Fruit fly (Drosophila melanogaster) whole organism, prepupa: ENCODE measurements around the gene Hipk.

Source experiments
- Blimp-1 ChIP-seq: fragments of 200-800 bp; sonication (Bioruptor generic); optimal IDR thresholded peaks from 3 replicates; lab custom pipeline; 2017; ENCODE audit warnings: missing biosample characterization, missing genetic modification characterization, mild to moderate bottlenecking, moderate library complexity, missing genetic modification reagents
- CG10631 ChIP-seq: fragments of 200-800 bp; sonication (Bioruptor generic); optimal IDR thresholded peaks from 2 replicates; lab custom pipeline; 2016; ENCODE audit warnings: missing biosample characterization, missing genetic modification characterization
- CG11294 ChIP-seq: fragments of 200-800 bp; sonication (Bioruptor generic); IDR thresholded peaks from 2 replicates; pipeline ENCODE4 v1.3.6; 2022; ENCODE audit warnings: missing biosample characterization, missing genetic modification characterization
- CG11762 ChIP-seq: fragments of 200-800 bp; sonication (Bioruptor generic); optimal IDR thresholded peaks from 3 replicates; lab custom pipeline; 2016; ENCODE audit warnings: missing biosample characterization, missing genetic modification characterization; ENCODE audit not compliant: insufficient read depth
- CG11902 ChIP-seq: fragments of 200-800 bp; sonication (Bioruptor generic); optimal IDR thresholded peaks from 3 replicates; lab custom pipeline; 2016; ENCODE audit warnings: missing biosample characterization, missing genetic modification characterization
- CG15336 ChIP-seq: fragments of 200-800 bp; sonication (Bioruptor generic); IDR thresholded peaks from 2 replicates; pipeline ENCODE4 v1.3.6; 2022; ENCODE audit warnings: missing biosample characterization, missing genetic modification characterization
- CG1621 ChIP-seq: fragments of 200-800 bp; sonication (Bioruptor generic); optimal IDR thresholded peaks from 3 replicates; lab custom pipeline; 2018; ENCODE audit warnings: missing biosample characterization, mild to moderate bottlenecking, missing genetic modification characterization
- CG3032 ChIP-seq: fragments of 200-800 bp; optimal IDR thresholded peaks from 2 replicates; lab custom pipeline; 2019; ENCODE audit warnings: missing biosample characterization, mild to moderate bottlenecking, missing genetic modification characterization, moderate library complexity
- CG31627 ChIP-seq: fragments of 200-800 bp; sonication (Bioruptor generic); optimal IDR thresholded peaks from 3 replicates; lab custom pipeline; 2016; ENCODE audit warnings: missing biosample characterization, missing genetic modification characterization
- CG34406 ChIP-seq: fragments of 200-800 bp; sonication (Bioruptor generic); optimal IDR thresholded peaks from 3 replicates; lab custom pipeline; 2016; ENCODE audit warnings: missing biosample characterization, missing genetic modification characterization
- CG3919 ChIP-seq: fragments of 200-800 bp; sonication (Bioruptor generic); optimal IDR thresholded peaks from 3 replicates; lab custom pipeline; 2016; ENCODE audit warnings: missing biosample characterization, missing genetic modification characterization
- CG6163 ChIP-seq: fragments of 200-800 bp; sonication (Bioruptor generic); IDR thresholded peaks from 3 replicates; pipeline ENCODE4 v1.3.6; 2022; ENCODE audit warnings: missing biosample characterization, missing genetic modification characterization
- CG6792 ChIP-seq: fragments of 200-800 bp; sonication (Bioruptor generic); optimal IDR thresholded peaks from 3 replicates; lab custom pipeline; 2016; ENCODE audit warnings: missing biosample characterization, missing genetic modification characterization
- CG6808 ChIP-seq: fragments of 200-800 bp; sonication (Bioruptor generic); optimal IDR thresholded peaks from 3 replicates; lab custom pipeline; 2017; ENCODE audit warnings: missing biosample characterization, missing genetic modification characterization, mild to moderate bottlenecking, moderate library complexity, missing genetic modification reagents
- CG8119 ChIP-seq: fragments of 200-800 bp; sonication (Bioruptor generic); IDR thresholded peaks from 3 replicates; pipeline ENCODE4 v1.3.6; 2022; ENCODE audit warnings: missing biosample characterization, missing genetic modification characterization
- CG8319 ChIP-seq: fragments of 200-800 bp; sonication (Bioruptor generic); optimal IDR thresholded peaks from 3 replicates; lab custom pipeline; 2016; ENCODE audit warnings: missing biosample characterization, missing genetic modification characterization
- CG9139 ChIP-seq: fragments of 200-800 bp; sonication (Bioruptor generic); optimal IDR thresholded peaks from 3 replicates; lab custom pipeline; 2017; ENCODE audit warnings: missing biosample characterization, mild to moderate bottlenecking, missing genetic modification characterization
- Eip75B ChIP-seq: fragments of 200-800 bp; sonication (Bioruptor generic); optimal IDR thresholded peaks from 3 replicates; lab custom pipeline; 2016; ENCODE audit warnings: missing biosample characterization, missing genetic modification characterization
- Eip78C ChIP-seq: fragments of 200-800 bp; sonication (Bioruptor generic); peaks from one replicate; lab custom pipeline; 2016; ENCODE audit warnings: missing biosample characterization, missing genetic modification characterization
- Eip93F ChIP-seq: fragments of 200-800 bp; sonication (Bioruptor generic); optimal IDR thresholded peaks from 2 replicates; lab custom pipeline; 2016; ENCODE audit warnings: missing biosample characterization, mild to moderate bottlenecking, missing genetic modification characterization
- Ets21C ChIP-seq: fragments of 200-800 bp; sonication (Bioruptor generic); optimal IDR thresholded peaks from 3 replicates; lab custom pipeline; 2016; ENCODE audit warnings: missing biosample characterization, missing genetic modification characterization
- Ets96B ChIP-seq: fragments of 200-800 bp; optimal IDR thresholded peaks from 2 replicates; lab custom pipeline; 2019; ENCODE audit warnings: missing biosample characterization, mild to moderate bottlenecking, missing genetic modification characterization, moderate library complexity
- Hr39 ChIP-seq: fragments of 200-800 bp; sonication (Bioruptor generic); optimal IDR thresholded peaks from 2 replicates; lab custom pipeline; 2016; ENCODE audit warnings: missing biosample characterization, missing genetic modification characterization
- Hr4 ChIP-seq: fragments of 200-800 bp; sonication (Bioruptor generic); optimal IDR thresholded peaks from 3 replicates; lab custom pipeline; 2016; ENCODE audit warnings: missing biosample characterization, missing genetic modification characterization
- Lpt ChIP-seq: fragments of 200-800 bp; sonication (Bioruptor generic); optimal IDR thresholded peaks from 3 replicates; lab custom pipeline; 2016; ENCODE audit warnings: missing biosample characterization, missing genetic modification characterization
- Met ChIP-seq: fragments of 200-800 bp; sonication (Bioruptor generic); optimal IDR thresholded peaks from 3 replicates; lab custom pipeline; 2016; ENCODE audit warnings: missing biosample characterization, missing genetic modification characterization
- Smox ChIP-seq: fragments of 200-800 bp; sonication (Bioruptor generic); optimal IDR thresholded peaks from 3 replicates; lab custom pipeline; 2016; ENCODE audit warnings: missing biosample characterization, missing genetic modification characterization
- Sox102F ChIP-seq: fragments of 200-800 bp; sonication (Bioruptor generic); optimal IDR thresholded peaks from 2 replicates; lab custom pipeline; 2016; ENCODE audit warnings: missing biosample characterization, mild to moderate bottlenecking, missing genetic modification characterization
- Sox14 ChIP-seq: fragments of 200-800 bp; sonication (Bioruptor generic); optimal IDR thresholded peaks from 3 replicates; lab custom pipeline; 2016; ENCODE audit warnings: missing biosample characterization, missing genetic modification characterization
- Sox15 ChIP-seq: fragments of 200-800 bp; sonication (Bioruptor generic); optimal IDR thresholded peaks from 3 replicates; lab custom pipeline; 2016; ENCODE audit warnings: missing biosample characterization, missing genetic modification characterization
- achi ChIP-seq: fragments of 200-800 bp; sonication (Bioruptor generic); optimal IDR thresholded peaks from 3 replicates; lab custom pipeline; 2016; ENCODE audit warnings: missing biosample characterization, missing genetic modification characterization
- acj6 ChIP-seq: fragments of 200-800 bp; sonication (Bioruptor generic); optimal IDR thresholded peaks from 3 replicates; lab custom pipeline; 2016; ENCODE audit warnings: missing biosample characterization, missing genetic modification characterization
- dsx ChIP-seq: fragments of 200-800 bp; optimal IDR thresholded peaks from 3 replicates; lab custom pipeline; 2019; ENCODE audit warnings: missing biosample characterization, mild to moderate bottlenecking, missing genetic modification characterization, moderate library complexity; ENCODE audit not compliant: poor library complexity, severe bottlenecking
- eg ChIP-seq: fragments of 200-800 bp; sonication (Bioruptor generic); IDR thresholded peaks from 3 replicates; pipeline ENCODE4 v1.3.6; 2022; ENCODE audit warnings: missing biosample characterization, missing genetic modification characterization
- esn ChIP-seq: fragments of 200-800 bp; sonication (Bioruptor generic); optimal IDR thresholded peaks from 2 replicates; lab custom pipeline; 2016; ENCODE audit warnings: missing biosample characterization, mild to moderate bottlenecking, missing genetic modification characterization, moderate library complexity
- fd59A ChIP-seq: fragments of 200-800 bp; sonication (Bioruptor generic); optimal IDR thresholded peaks from 2 replicates; lab custom pipeline; 2017; ENCODE audit warnings: missing biosample characterization, mild to moderate bottlenecking, missing genetic modification characterization, missing genetic modification reagents
- fd85E ChIP-seq: fragments of 200-800 bp; sonication (Bioruptor generic); optimal IDR thresholded peaks from 3 replicates; lab custom pipeline; 2016; ENCODE audit warnings: missing biosample characterization, missing genetic modification characterization
- lz ChIP-seq: fragments of 200-800 bp; sonication (Bioruptor generic); optimal IDR thresholded peaks from 3 replicates; lab custom pipeline; 2016; ENCODE audit warnings: missing biosample characterization, missing genetic modification characterization
- pdm3 ChIP-seq: fragments of 200-800 bp; sonication (Bioruptor generic); optimal IDR thresholded peaks from 3 replicates; lab custom pipeline; 2016; ENCODE audit warnings: missing biosample characterization, missing genetic modification characterization
- salr ChIP-seq, 2 experiments: fragments of 200-800 bp; sonication (Bioruptor generic); optimal IDR thresholded peaks; 3 replicates each; lab custom pipeline; 2016 to 2018; ENCODE audit warnings: missing biosample characterization in 2 of 2, missing genetic modification characterization in 2 of 2, mild to moderate bottlenecking in 1 of 2
- spab ChIP-seq: fragments of 200-800 bp; sonication (Bioruptor generic); optimal IDR thresholded peaks from 2 replicates; lab custom pipeline; 2017; ENCODE audit warnings: missing biosample characterization, mild to moderate bottlenecking, missing genetic modification characterization, missing genetic modification reagents
- ss ChIP-seq, 2 experiments: fragments of 200-800 bp; sonication (Bioruptor generic); optimal IDR thresholded peaks; 2 replicates in 1 of 2; 3 replicates in 1 of 2; lab custom pipeline; 2017 to 2018; ENCODE audit warnings: mild to moderate bottlenecking in 2 of 2, missing biosample characterization in 2 of 2, missing genetic modification characterization in 2 of 2, moderate library complexity in 1 of 2
- svp ChIP-seq: fragments of 200-800 bp; sonication (Bioruptor generic); peaks from one replicate; lab custom pipeline; 2016; ENCODE audit warnings: missing biosample characterization, missing genetic modification characterization
- topi ChIP-seq: fragments of 200-800 bp; sonication (Bioruptor generic); optimal IDR thresholded peaks from 3 replicates; lab custom pipeline; 2016; ENCODE audit warnings: missing biosample characterization, missing genetic modification characterization
- vri ChIP-seq: fragments of 200-800 bp; sonication (Bioruptor generic); optimal IDR thresholded peaks from 3 replicates; lab custom pipeline; 2016; ENCODE audit warnings: missing biosample characterization, mild to moderate bottlenecking, missing genetic modification characterization

The Hipk gene

dm6 chr3L:615425-616046, 72.7 kb downstream of the Hipk start (continued):
- peak; percentile 87 for TF ChIP-seq CG15336 (GFP tag; lab: Robert Waterston, UW)
- peak; percentile 64 for TF ChIP-seq CG11762 (GFP tag; lab: Kevin White, UChicago)
- peak; percentile 78 for TF ChIP-seq Hr4 (GFP tag; lab: Kevin White, UChicago)
- peak; percentile 57 for TF ChIP-seq esn (GFP tag; lab: Kevin White, UChicago)
- TF ChIP-seq svp (GFP tag; lab: Kevin White, UChicago) = peak; percentile 51
- peak; percentile 35 for TF ChIP-seq fd59A (GFP tag; lab: Kevin White, UChicago)
- peak; percentile 31 for TF ChIP-seq topi
- TF ChIP-seq Blimp-1 (GFP tag; lab: Kevin White, UChicago) = no peak
- no peak for TF ChIP-seq CG8319 (GFP tag; lab: Kevin White, UChicago)
- peak; percentile 26 for TF ChIP-seq Sox102F
- TF ChIP-seq Ets96B (tag; lab: Kevin White, UChicago) = peak; percentile 67
- no peak for TF ChIP-seq vri (GFP tag; lab: Kevin White, UChicago)
- TF ChIP-seq dsx (GFP tag; lab: Kevin White, UChicago) = peak; percentile 38
- peak; percentile 76 for TF ChIP-seq acj6
- TF ChIP-seq lz (GFP tag; lab: Kevin White, UChicago) = peak; percentile 23
- peak; percentile 91 for TF ChIP-seq Eip78C (GFP tag; lab: Kevin White, UChicago)
- TF ChIP-seq achi = peak; percentile 76
- TF ChIP-seq CG6163 (GFP tag; lab: Robert Waterston, UW) = peak; percentile 78
- TF ChIP-seq ss (GFP tag; optimal IDR thresholded peaks at IDR 0.05; lab: Kevin White, UChicago) = peak; percentile 1 to 5
- peak; percentile 71 for TF ChIP-seq Sox14
- peak; percentile 54 for TF ChIP-seq CG34406
- peak; percentile 39 for TF ChIP-seq CG1621 (tag; lab: Kevin White, UChicago)
- peak; percentile 29 for TF ChIP-seq Smox (GFP tag; lab: Kevin White, UChicago)
- peak; percentile 21 for TF ChIP-seq CG9139 (GFP tag; lab: Kevin White, UChicago)
- TF ChIP-seq salr (GFP tag; optimal IDR thresholded peaks at IDR 0.05; lab: Kevin White, UChicago) = peak in 1 of 2 experiments; percentile 80
- TF ChIP-seq Eip75B (GFP tag; lab: Kevin White, UChicago) = peak; percentile 67
- peak; percentile 35; the same call in 1 of the 2 replicates for TF ChIP-seq CG11294 (GFP tag; lab: Robert Waterston, UW)
- TF ChIP-seq CG3032 (tag; lab: Kevin White, UChicago) = peak; percentile 50

dm6 chr3L:616099-616481, 73.2 kb downstream of the Hipk start:
- TF ChIP-seq svp (GFP tag; lab: Kevin White, UChicago) (no peak), Eip78C (GFP tag; lab: Kevin White, UChicago) (peak; percentile 60), Ets21C (GFP tag; lab: Kevin White, UChicago) (no peak)

- TF ChIP-seq fd59A (GFP tag; lab: Kevin White, UChicago) = no peak
- peak in 1 of 2 experiments; percentile 39 for TF ChIP-seq salr (GFP tag; optimal IDR thresholded peaks at IDR 0.05; lab: Kevin White, UChicago)
- peak; percentile 6 for TF ChIP-seq Blimp-1 (GFP tag; lab: Kevin White, UChicago)
- TF ChIP-seq CG6808 (GFP tag; lab: Kevin White, UChicago) = no peak
- TF ChIP-seq Ets96B (tag; lab: Kevin White, UChicago) = no peak
- TF ChIP-seq acj6 = no peak
- no peak for TF ChIP-seq pdm3 (GFP tag; lab: Kevin White, UChicago)
- peak; percentile 68; the same call in 2 of the 3 replicates for TF ChIP-seq eg (GFP tag; lab: Robert Waterston, UW)
- peak; percentile 73 for TF ChIP-seq Lpt
- no peak for TF ChIP-seq CG10631 (GFP tag; lab: Kevin White, UChicago)
- no peak for TF ChIP-seq CG11902 (GFP tag; lab: Kevin White, UChicago)
- TF ChIP-seq fd85E (GFP tag; lab: Kevin White, UChicago) = no peak
- TF ChIP-seq Sox15 (GFP tag; lab: Kevin White, UChicago) = no peak
- no peak for TF ChIP-seq CG31627
- peak; percentile 60; the same call in 2 of the 3 replicates for TF ChIP-seq CG8119 (GFP tag; lab: Robert Waterston, UW)
- TF ChIP-seq svp (GFP tag; lab: Kevin White, UChicago) = no peak
- no peak for TF ChIP-seq Eip93F (GFP tag; lab: Kevin White, UChicago)
- TF ChIP-seq CG3919 = peak; percentile 3
- peak; percentile 21; the same call in 1 of the 2 replicates for TF ChIP-seq CG11294 (GFP tag; lab: Robert Waterston, UW)
- no peak for TF ChIP-seq Hr39
- no peak for TF ChIP-seq CG6792
- no peak for TF ChIP-seq Met (GFP tag; lab: Kevin White, UChicago)
- TF ChIP-seq achi = no peak
- no peak for TF ChIP-seq spab (GFP tag; lab: Kevin White, UChicago)
- peak; percentile 25 for TF ChIP-seq Sox14
Observed at dm6 chr3L:616482-617148, 73.8 kb downstream of the Hipk start.
